Worm (Caenorhabditis elegans) whole organism, young adult: ENCODE data around the gene F31E3.2.
A peak's percentile ranks its signal among the peaks of the same experiment; 100 is the strongest.

ENCODE experiments used
- B0019.2 ChIP-seq: fragments of 200-800 bp; sonication (Bioruptor generic); conservative IDR thresholded peaks from 2 replicates; pipeline ENCODE4 v1.3.6; 2022; ENCODE audit warnings: missing genetic modification reagents, missing genetic modification characterization, missing compliant biosample characterization
- C17E4.6 ChIP-seq: fragments of 200-800 bp; sonication (Bioruptor generic); IDR thresholded peaks from 2 replicates; pipeline ENCODE4 v1.3.6; 2022; ENCODE audit warnings: missing genetic modification reagents, missing genetic modification characterization, missing compliant biosample characterization
- F10E7.11 ChIP-seq: sonication (generic microtip); optimal IDR thresholded peaks from 2 replicates; lab custom pipeline; 2017; ENCODE audit warnings: mild to moderate bottlenecking, missing genetic modification characterization, moderate library complexity, missing compliant biosample characterization
- F23B12.7 ChIP-seq: sonication (generic microtip); optimal IDR thresholded peaks from 2 replicates; lab custom pipeline; 2017; ENCODE audit warnings: missing genetic modification characterization, mild to moderate bottlenecking, missing compliant biosample characterization, antibody characterized with exemption, moderate library complexity; ENCODE audit not compliant: insufficient read depth
- F39B2.1 ChIP-seq: fragments of 200-800 bp; sonication (Bioruptor generic); IDR thresholded peaks from 2 replicates; pipeline ENCODE4 v1.3.6; 2022; ENCODE audit warnings: missing genetic modification reagents, missing genetic modification characterization, missing compliant biosample characterization
- F49E8.2 ChIP-seq: sonication (generic microtip); optimal IDR thresholded peaks from 3 replicates; lab custom pipeline; 2017; ENCODE audit warnings: missing genetic modification characterization, mild to moderate bottlenecking, missing compliant biosample characterization, antibody characterized with exemption, moderate library complexity; ENCODE audit not compliant: insufficient read depth
- F57A8.1 ChIP-seq: fragments of 200-800 bp; sonication (Bioruptor generic); optimal IDR thresholded peaks from 2 replicates; lab custom pipeline; 2018; ENCODE audit warnings: mild to moderate bottlenecking, missing genetic modification characterization, moderate library complexity, missing compliant biosample characterization
- K12H6.12 ChIP-seq: fragments of 200-800 bp; sonication (Bioruptor generic); optimal IDR thresholded peaks from 2 replicates; lab custom pipeline; 2018; ENCODE audit warnings: mild to moderate bottlenecking, missing genetic modification characterization, missing compliant biosample characterization
- Y53G8AR.9 ChIP-seq: fragments of 200-800 bp; sonication (Bioruptor generic); conservative IDR thresholded peaks from 2 replicates; pipeline ENCODE4 v1.3.6; 2022; ENCODE audit warnings: missing genetic modification reagents, missing genetic modification characterization, missing compliant biosample characterization
- Y95B8A.8 ChIP-seq: fragments of 200-800 bp; sonication (Bioruptor generic); IDR thresholded peaks from 2 replicates; pipeline ENCODE4 v1.3.6; 2022; ENCODE audit warnings: missing genetic modification reagents, missing genetic modification characterization, missing compliant biosample characterization
- ZK185.1 ChIP-seq: sonication (generic microtip); optimal IDR thresholded peaks from 2 replicates; lab custom pipeline; 2016; ENCODE audit warnings: mild to moderate bottlenecking, missing genetic modification characterization, missing compliant biosample characterization; ENCODE audit not compliant: poor library complexity, severe bottlenecking
- ama-1 ChIP-seq, 3 experiments: fragments of 150-350 bp in 1 of 3; sonication (generic microtip) in 2 of 3; optimal IDR thresholded peaks; 2 replicates each; lab custom pipeline; 2014 to 2018; ENCODE audit warnings: missing biosample characterization in 2 of 3, missing genetic modification characterization in 2 of 3, missing genetic modification reagents in 2 of 3
- atf-7 ChIP-seq: sonication (generic microtip); optimal IDR thresholded peaks from 2 replicates; lab custom pipeline; 2017; ENCODE audit warnings: mild to moderate bottlenecking, missing genetic modification characterization, missing compliant biosample characterization
- athp-1 ChIP-seq: sonication (generic microtip); optimal IDR thresholded peaks from 2 replicates; lab custom pipeline; 2017; ENCODE audit warnings: mild to moderate bottlenecking, missing genetic modification characterization, missing compliant biosample characterization
- chd-7 ChIP-seq: sonication (generic microtip); optimal IDR thresholded peaks from 2 replicates; lab custom pipeline; 2016; ENCODE audit warnings: mild to moderate bottlenecking, missing genetic modification characterization, moderate library complexity, missing compliant biosample characterization
- egrh-3 ChIP-seq: fragments of 200-800 bp; sonication (Bioruptor generic); IDR thresholded peaks from 2 replicates; pipeline ENCODE4 v1.3.6; 2022; ENCODE audit warnings: missing genetic modification reagents, missing genetic modification characterization, missing compliant biosample characterization
- hlh-12 ChIP-seq: sonication (generic microtip); optimal IDR thresholded peaks from 2 replicates; lab custom pipeline; 2016; ENCODE audit warnings: missing genetic modification characterization, missing compliant biosample characterization
- hrde-1 ChIP-seq: sonication (generic microtip); optimal IDR thresholded peaks from 2 replicates; lab custom pipeline; 2016; ENCODE audit warnings: missing genetic modification characterization, mild to moderate bottlenecking, missing compliant biosample characterization, moderate library complexity, missing genotype, missing genetic modification reagents, borderline replicate concordance
- lag-1 ChIP-seq: fragments of 200-800 bp; sonication (Bioruptor generic); IDR thresholded peaks from 2 replicates; pipeline ENCODE4 v1.3.6; 2022; ENCODE audit warnings: missing genetic modification reagents, missing genetic modification characterization, missing compliant biosample characterization
- let-526 ChIP-seq: fragments of 200-800 bp; sonication (Bioruptor generic); IDR thresholded peaks from 2 replicates; pipeline ENCODE4 v1.3.6; 2022; ENCODE audit warnings: missing genetic modification reagents, missing genetic modification characterization, missing compliant biosample characterization
- let-607 ChIP-seq, 2 experiments: fragments of 200-800 bp in 1 of 2; sonication (Bioruptor generic) in 1 of 2; sonication (generic microtip) in 1 of 2; optimal IDR thresholded peaks; 2 replicates each; lab custom pipeline; 2016 to 2018; ENCODE audit warnings: mild to moderate bottlenecking in 2 of 2, missing compliant biosample characterization in 2 of 2, missing genetic modification characterization in 2 of 2, moderate library complexity in 2 of 2, missing genotype in 1 of 2
- lin-26 ChIP-seq: fragments of 200-800 bp; sonication (Bioruptor generic); IDR thresholded peaks from 2 replicates; pipeline ENCODE4 v1.3.6; 2022; ENCODE audit warnings: missing genetic modification reagents, missing genetic modification characterization, missing compliant biosample characterization
- lin-54 ChIP-seq: fragments of 200-800 bp; sonication (Bioruptor generic); optimal IDR thresholded peaks from 2 replicates; lab custom pipeline; 2018; ENCODE audit warnings: mild to moderate bottlenecking, missing genetic modification characterization, missing compliant biosample characterization
- madf-10 ChIP-seq: sonication (generic microtip); optimal IDR thresholded peaks from 2 replicates; lab custom pipeline; 2016; ENCODE audit warnings: mild to moderate bottlenecking, missing genetic modification characterization, missing compliant biosample characterization
- mcd-1 ChIP-seq: fragments of 200-800 bp; sonication (Bioruptor generic); IDR thresholded peaks from 2 replicates; pipeline ENCODE4 v1.3.6; 2022; ENCODE audit warnings: missing genetic modification reagents, missing genetic modification characterization, missing compliant biosample characterization
- mel-28 ChIP-seq: sonication (generic microtip); optimal IDR thresholded peaks from 2 replicates; lab custom pipeline; 2016; ENCODE audit warnings: borderline replicate concordance, mild to moderate bottlenecking, missing genetic modification characterization, missing compliant biosample characterization
- mxl-1 ChIP-seq: sonication (generic microtip); optimal IDR thresholded peaks from 2 replicates; lab custom pipeline; 2016; ENCODE audit warnings: missing genetic modification characterization, missing compliant biosample characterization
- nhr-80 ChIP-seq: sonication (generic microtip); optimal IDR thresholded peaks from 2 replicates; lab custom pipeline; 2016; ENCODE audit warnings: missing genetic modification characterization, missing compliant biosample characterization
- rcor-1 ChIP-seq: fragments of 200-800 bp; sonication (Bioruptor generic); IDR thresholded peaks from 2 replicates; pipeline ENCODE4 v1.3.6; 2022; ENCODE audit warnings: missing genetic modification reagents, missing genetic modification characterization, missing compliant biosample characterization
- rpc-1 ChIP-seq, 2 experiments: fragments of 150-350 bp in 1 of 2; sonication (generic microtip) in 1 of 2; optimal IDR thresholded peaks; 2 replicates each; lab custom pipeline; 2014 to 2018; ENCODE audit warnings: missing biosample characterization in 1 of 2, missing genetic modification characterization in 1 of 2, missing genetic modification reagents in 1 of 2, missing genotype in 1 of 2
- snpc-3.4 ChIP-seq: sonication (generic microtip); optimal IDR thresholded peaks from 2 replicates; lab custom pipeline; 2017; ENCODE audit warnings: missing genetic modification characterization, mild to moderate bottlenecking, missing compliant biosample characterization, antibody characterized with exemption, moderate library complexity, missing genotype, missing genetic modification reagents
- sptf-2 ChIP-seq: fragments of 200-800 bp; sonication (Bioruptor generic); optimal IDR thresholded peaks from 2 replicates; lab custom pipeline; 2018; ENCODE audit warnings: mild to moderate bottlenecking, missing genetic modification characterization, missing compliant biosample characterization
- tbp1 ChIP-seq: fragments of 200-800 bp; sonication (Bioruptor generic); optimal IDR thresholded peaks from 2 replicates; lab custom pipeline; 2018; ENCODE audit warnings: mild to moderate bottlenecking, missing genetic modification characterization, missing compliant biosample characterization
- tlf-1 ChIP-seq: fragments of 200-800 bp; sonication (Bioruptor generic); optimal IDR thresholded peaks from 2 replicates; lab custom pipeline; 2018; ENCODE audit warnings: mild to moderate bottlenecking, missing genetic modification characterization, missing compliant biosample characterization
- unc-130 ChIP-seq: sonication (generic microtip); optimal IDR thresholded peaks from 2 replicates; lab custom pipeline; 2016; ENCODE audit warnings: missing genetic modification reagents, missing genetic modification characterization, missing compliant biosample characterization
- xnd-1 ChIP-seq: sonication (generic microtip); optimal IDR thresholded peaks from 2 replicates; lab custom pipeline; 2016; ENCODE audit warnings: missing genotype, missing genetic modification reagents, missing genetic modification characterization, missing compliant biosample characterization
- zim-3 ChIP-seq: sonication (generic microtip); optimal IDR thresholded peaks from 2 replicates; lab custom pipeline; 2017; ENCODE audit warnings: mild to moderate bottlenecking, missing genetic modification characterization, moderate library complexity, missing compliant biosample characterization
- ztf-22 ChIP-seq: fragments of 200-800 bp; sonication (Bioruptor generic); optimal IDR thresholded peaks from 2 replicates; lab custom pipeline; 2018; ENCODE audit warnings: mild to moderate bottlenecking, missing genetic modification characterization, moderate library complexity, missing compliant biosample characterization

The F31E3.2 gene

ce11 chrIII:6971662-6972284 is 2.0 kb upstream of the F31E3.2 start, which contains the start of the genes eef-1A.1 and rfc-4 (continued):
- TF ChIP-seq hrde-1 (peak; percentile 20), C17E4.6 (0 out of 2 replicates have a peak, but pooled peaks have one; percentile 25), tbp1 (GFP tag; lab: Kevin White, UChicago) (peak; percentile 75), lin-54 (GFP tag; lab: Kevin White, UChicago) (peak; percentile 98), ztf-22 (GFP tag; lab: Kevin White, UChicago) (no peak), egrh-3 (peak; percentile 83), Y53G8AR.9 (GFP tag; lab: Robert Waterston, UW) (peak; percentile 81), lin-26 (GFP tag; lab: Robert Waterston, UW) (peak; percentile 11; the same call in 1 of the 2 replicates), snpc-3.4 (tag; lab: Kevin White, UChicago) (peak; percentile 92), unc-130 (GFP tag; lab: Kevin White, UChicago) (peak; percentile 67), chd-7 (tag; lab: Kevin White, UChicago) (peak; percentile 75), K12H6.12 (tag; lab: Kevin White, UChicago) (peak; percentile 93), xnd-1 (tag; lab: Kevin White, UChicago) (peak; percentile 47), rpc-1 (optimal IDR thresholded peaks at IDR 0.05; lab: Kevin White, UChicago) (peak; percentile 16), rpc-1 (tag; optimal IDR thresholded peaks at IDR 0.05; lab: Kevin White, UChicago) (no peak), madf-10 (peak; percentile 68), F10E7.11 (tag; lab: Kevin White, UChicago) (no peak), lag-1 (GFP tag; lab: Robert Waterston, UW) (no peak), F49E8.2 (tag; lab: Kevin White, UChicago) (peak; percentile 89), zim-3 (tag; lab: Kevin White, UChicago) (no peak), let-526 (GFP tag; lab: Robert Waterston, UW) (peak; percentile 71; the same call in 1 of the 2 replicates), ama-1 (optimal IDR thresholded peaks at IDR 0.05; lab: Kevin White, UChicago) (peak; percentile 61), ama-1 (GFP tag; optimal IDR thresholded peaks at IDR 0.05; lab: Kevin White, UChicago) (no peak), B0019.2 (GFP tag; lab: Robert Waterston, UW) (no peak; the same call in 1 of the 2 replicates), F23B12.7 (peak; percentile 97), F57A8.1 (GFP tag; lab: Kevin White, UChicago) (no peak), rcor-1 (GFP tag; lab: Robert Waterston, UW) (peak; percentile 90), mel-28 (tag; lab: Kevin White, UChicago) (no peak), athp-1 (tag; lab: Kevin White, UChicago) (peak; percentile 51), atf-7 (tag; lab: Kevin White, UChicago) (peak; percentile 57), let-607 (tag; optimal IDR thresholded peaks at IDR 0.05; lab: Kevin White, UChicago) (peak; percentile 66 to 84), mxl-1 (tag; lab: Kevin White, UChicago) (no peak), hlh-12 (tag; lab: Kevin White, UChicago) (no peak), tlf-1 (GFP tag; lab: Kevin White, UChicago) (peak; percentile 94), nhr-80 (tag; lab: Kevin White, UChicago) (peak; percentile 79), ZK185.1 (peak; percentile 92), mcd-1 (GFP tag; lab: Robert Waterston, UW) (peak; percentile 91), sptf-2 (GFP tag; lab: Kevin White, UChicago) (no peak), F39B2.1 (GFP tag; lab: Robert Waterston, UW) (peak; percentile 49; the same call in 1 of the 2 replicates), Y95B8A.8 (peak; percentile 70; the same call in 1 of the 2 replicates)
